Worm (Caenorhabditis elegans): ENCODE results near the gene zip-1.

zip-1 gene

ce11 chrIII:12303084-12303483 is 30.5 kb upstream of the zip-1 start, which contains the start of gene mrp-8:
Gene mrp-8, minus strand, starts transcription at chrIII:12303184.
- no peak for TF ChIP-seq nhr-237 (tag; optimal IDR thresholded peaks at IDR 0.05)
- no peak for TF ChIP-seq nhr-6 (tag; optimal IDR thresholded peaks at IDR 0.05)
- TF ChIP-seq skn-1 (tag; optimal IDR thresholded peaks at IDR 0.05) = no peak
- TF ChIP-seq fos-1 (tag; optimal IDR thresholded peaks at IDR 0.05) = no peak
- TF ChIP-seq mdl-1 (tag; optimal IDR thresholded peaks at IDR 0.05) = no peak
- TF ChIP-seq unc-62 (GFP tag; optimal IDR thresholded peaks at IDR 0.05) = no peak
- TF ChIP-seq nhr-21 (tag; optimal IDR thresholded peaks at IDR 0.05) = no peak
- TF ChIP-seq nhr-11 (tag; optimal IDR thresholded peaks at IDR 0.05) = no peak

ce11 chrIII:12304805-12305377 is 28.7 kb upstream of the zip-1 start:
- TF ChIP-seq snpc-4 (tag; optimal IDR thresholded peaks at IDR 0.05) (peak; percentile 2), fos-1 (tag; optimal IDR thresholded peaks at IDR 0.05) (peak; percentile 9), nhr-12 (tag; optimal IDR thresholded peaks at IDR 0.05) (no peak), lin-39 (tag; optimal IDR thresholded peaks at IDR 0.05) (no peak), mdl-1 (tag; optimal IDR thresholded peaks at IDR 0.05) (no peak), unc-55 (GFP tag; optimal IDR thresholded peaks at IDR 0.05) (peak; percentile 46), nhr-23 (tag; optimal IDR thresholded peaks at IDR 0.05) (no peak)

- TF ChIP-seq fos-1 (tag; optimal IDR thresholded peaks at IDR 0.05) (peak; percentile 95), unc-39 (tag; optimal IDR thresholded peaks at IDR 0.05) (no peak)
Measured at ce11 chrIII:12307475-12307874, 26.1 kb upstream of the zip-1 start, which contains the start of gene pqn-92. Gene pqn-92, plus strand, starts transcription at chrIII:12307781.

- TF ChIP-seq unc-62 (GFP tag; optimal IDR thresholded peaks at IDR 0.05) (no peak), nhr-25 (tag; optimal IDR thresholded peaks at IDR 0.05) (no peak), aly-2 (tag; optimal IDR thresholded peaks at IDR 0.05) (no peak), lsy-2 (tag; optimal IDR thresholded peaks at IDR 0.05) (no peak), lin-11 (tag; optimal IDR thresholded peaks at IDR 0.05) (no peak), mdl-1 (tag; optimal IDR thresholded peaks at IDR 0.05) (no peak), lin-39 (tag; optimal IDR thresholded peaks at IDR 0.05) (no peak), nhr-12 (tag; optimal IDR thresholded peaks at IDR 0.05) (no peak), F13H6.1 (tag; optimal IDR thresholded peaks at IDR 0.05) (no peak), ama-1 (optimal IDR thresholded peaks at IDR 0.05) (no peak), zag-1 (tag; optimal IDR thresholded peaks at IDR 0.05) (no peak)
Measured at ce11 chrIII:12312886-12313285, 20.7 kb upstream of the zip-1 start, which contains the start of gene Y75B8A.39. Gene Y75B8A.39, plus strand, starts transcription at chrIII:12313186.

ce11 chrIII:12315179-12315578 is 18.4 kb upstream of the zip-1 start, which contains the start of gene Y75B8A.37:
Gene Y75B8A.37, plus strand, starts transcription at chrIII:12315479.
- no peak for TF ChIP-seq ZK546.5 (tag; optimal IDR thresholded peaks at IDR 0.05)

- TF ChIP-seq nhr-21 (tag; optimal IDR thresholded peaks at IDR 0.05) = no peak
- TF ChIP-seq skn-1 (tag; optimal IDR thresholded peaks at IDR 0.05) = peak; percentile 26
- peak; percentile 59 for TF ChIP-seq sma-9 (GFP tag; optimal IDR thresholded peaks at IDR 0.05)
- TF ChIP-seq sma-9 (tag; optimal IDR thresholded peaks at IDR 0.05) = no peak
- TF ChIP-seq fos-1 (tag; optimal IDR thresholded peaks at IDR 0.05) = peak; percentile 99
- TF ChIP-seq sma-3 (GFP tag; optimal IDR thresholded peaks at IDR 0.05) = no peak
Measured at ce11 chrIII:12317492-12317891, 16.1 kb upstream of the zip-1 start.

ce11 chrIII:12318794-12319193 is 14.8 kb upstream of the zip-1 start, which contains the start of gene Y75B8A.28:
Gene Y75B8A.28, plus strand, starts transcription at chrIII:12319089.
- TF ChIP-seq skn-1 (tag; optimal IDR thresholded peaks at IDR 0.05) (peak; percentile 20), crh-2 (tag; optimal IDR thresholded peaks at IDR 0.05) (peak; percentile 26), fos-1 (tag; optimal IDR thresholded peaks at IDR 0.05) (peak; percentile 100), mab-5 (tag; optimal IDR thresholded peaks at IDR 0.05) (no peak), sma-9 (GFP tag; optimal IDR thresholded peaks at IDR 0.05) (peak; percentile 56), sma-9 (tag; optimal IDR thresholded peaks at IDR 0.05) (no peak), egl-27 (tag; optimal IDR thresholded peaks at IDR 0.05) (no peak), F13H6.1 (tag; optimal IDR thresholded peaks at IDR 0.05) (peak; percentile 6)

Measured in whole organism, L2 larva.